Worm (Caenorhabditis elegans) whole organism, L3 larva: Measurements from ENCODE around the gene C34C6.10.

ENCODE experiments used
- R02D3.7 ChIP-seq: fragments of 150-350 bp; optimal IDR thresholded peaks from 2 replicates; lab custom pipeline; 2014; ENCODE audit warnings: missing biosample characterization, missing genetic modification characterization
- ZK546.5 ChIP-seq: sonication (generic microtip); optimal IDR thresholded peaks from 2 replicates; lab custom pipeline; 2017; ENCODE audit warnings: missing biosample characterization, missing genetic modification characterization
- aly-2 ChIP-seq: fragments of 150-350 bp; optimal IDR thresholded peaks from 2 replicates; lab custom pipeline; 2014; ENCODE audit warnings: missing biosample characterization, missing genetic modification characterization
- ceh-16 ChIP-seq: sonication (generic microtip); optimal IDR thresholded peaks from 2 replicates; lab custom pipeline; 2017; ENCODE audit warnings: missing biosample characterization, missing genetic modification characterization
- egl-27 ChIP-seq: sonication (generic microtip); optimal IDR thresholded peaks from 4 replicates; lab custom pipeline; 2017; ENCODE audit warnings: missing biosample characterization, missing genetic modification reagents, missing genetic modification characterization
- egl-5 ChIP-seq: fragments of 150-350 bp; optimal IDR thresholded peaks from 2 replicates; lab custom pipeline; 2017; ENCODE audit warnings: missing biosample characterization, missing genetic modification reagents, missing genetic modification characterization, inconsistent platforms
- elt-2 ChIP-seq: sonication (generic microtip); optimal IDR thresholded peaks from 2 replicates; lab custom pipeline; 2016; ENCODE audit warnings: missing genetic modification reagents, mild to moderate bottlenecking, missing genetic modification characterization, missing compliant biosample characterization
- fkh-10 ChIP-seq: sonication (generic microtip); optimal IDR thresholded peaks from 2 replicates; lab custom pipeline; 2017; ENCODE audit warnings: missing biosample characterization, missing genetic modification reagents, missing genetic modification characterization
- fkh-2 ChIP-seq: fragments of 150-350 bp; optimal IDR thresholded peaks from 2 replicates; lab custom pipeline; 2014; ENCODE audit warnings: missing biosample characterization, missing genetic modification reagents, missing genetic modification characterization
- hmg-11 ChIP-seq: sonication (generic microtip); optimal IDR thresholded peaks from 2 replicates; lab custom pipeline; 2016; ENCODE audit warnings: missing genetic modification characterization, missing compliant biosample characterization
- jun-1 ChIP-seq: fragments of 150-350 bp; optimal IDR thresholded peaks from 2 replicates; lab custom pipeline; 2014; ENCODE audit warnings: missing biosample characterization, missing genetic modification reagents, missing genetic modification characterization
- lin-15B ChIP-seq: fragments of 150-350 bp; optimal IDR thresholded peaks from 2 replicates; lab custom pipeline; 2014; ENCODE audit warnings: missing biosample characterization, missing genetic modification characterization
- lin-39 ChIP-seq: fragments of 150-350 bp; optimal IDR thresholded peaks from 2 replicates; lab custom pipeline; 2018; ENCODE audit warnings: missing biosample characterization, missing genetic modification reagents, missing genetic modification characterization
- lsy-12 ChIP-seq: sonication (generic microtip); optimal IDR thresholded peaks from 2 replicates; lab custom pipeline; 2016; ENCODE audit warnings: mild to moderate bottlenecking, missing genetic modification characterization, missing compliant biosample characterization
- mdl-1 ChIP-seq: fragments of 150-350 bp; optimal IDR thresholded peaks from 2 replicates; lab custom pipeline; 2014; ENCODE audit warnings: missing biosample characterization, missing genetic modification characterization
- mml-1 ChIP-seq: fragments of 150-350 bp; sonication (generic microtip); optimal IDR thresholded peaks from 3 replicates; lab custom pipeline; 2014; ENCODE audit warnings: missing biosample characterization, missing genetic modification characterization
- nfya-1 ChIP-seq: sonication (generic microtip); optimal IDR thresholded peaks from 2 replicates; lab custom pipeline; 2017; ENCODE audit warnings: missing genetic modification characterization, mild to moderate bottlenecking, missing compliant biosample characterization, antibody characterized with exemption, moderate library complexity; ENCODE audit not compliant: insufficient read depth
- nhr-11 ChIP-seq: fragments of 150-350 bp; optimal IDR thresholded peaks from 2 replicates; lab custom pipeline; 2014; ENCODE audit warnings: missing biosample characterization, missing genetic modification characterization
- nhr-23 ChIP-seq: fragments of 150-350 bp; optimal IDR thresholded peaks from 2 replicates; lab custom pipeline; 2014; ENCODE audit warnings: missing biosample characterization, missing genetic modification reagents, missing genetic modification characterization
- nhr-28 ChIP-seq: fragments of 150-350 bp; optimal IDR thresholded peaks from 2 replicates; lab custom pipeline; 2014; ENCODE audit warnings: missing biosample characterization, missing genetic modification characterization
- nhr-43 ChIP-seq: sonication (generic microtip); optimal IDR thresholded peaks from 2 replicates; lab custom pipeline; 2016; ENCODE audit warnings: mild to moderate bottlenecking, missing genetic modification characterization, missing compliant biosample characterization; ENCODE audit not compliant: poor library complexity, severe bottlenecking
- nhr-67 ChIP-seq: fragments of 150-350 bp; optimal IDR thresholded peaks from 2 replicates; lab custom pipeline; 2014; ENCODE audit warnings: missing biosample characterization, missing genetic modification characterization
- nhr-77 ChIP-seq: fragments of 150-350 bp; optimal IDR thresholded peaks from 2 replicates; lab custom pipeline; 2014; ENCODE audit warnings: missing biosample characterization, missing genetic modification characterization
- pha-4 ChIP-seq: fragments of 150-350 bp; optimal IDR thresholded peaks from 2 replicates; lab custom pipeline; 2014; ENCODE audit warnings: missing biosample characterization, missing genetic modification reagents, missing genetic modification characterization
- sea-2 ChIP-seq: fragments of 150-350 bp; sonication (generic microtip); optimal IDR thresholded peaks from 4 replicates; lab custom pipeline; 2014; ENCODE audit warnings: missing biosample characterization, missing genetic modification reagents, missing genetic modification characterization
- skn-1 ChIP-seq: fragments of 150-350 bp; optimal IDR thresholded peaks from 2 replicates; lab custom pipeline; 2014; ENCODE audit warnings: missing biosample characterization, missing genetic modification characterization
- snpc-4 ChIP-seq: fragments of 150-350 bp; optimal IDR thresholded peaks from 2 replicates; lab custom pipeline; 2014; ENCODE audit warnings: missing biosample characterization, missing genetic modification characterization
- tbx-2 ChIP-seq: sonication (generic microtip); optimal IDR thresholded peaks from 2 replicates; lab custom pipeline; 2016; ENCODE audit warnings: mild to moderate bottlenecking, missing genetic modification characterization, missing compliant biosample characterization
- unc-39 ChIP-seq: sonication (generic microtip); optimal IDR thresholded peaks from 4 replicates; lab custom pipeline; 2017; ENCODE audit warnings: missing biosample characterization, missing genetic modification characterization
- unc-62 ChIP-seq: fragments of 150-350 bp; sonication (generic microtip); optimal IDR thresholded peaks from 4 replicates; lab custom pipeline; 2014; ENCODE audit warnings: missing biosample characterization, missing genetic modification reagents, missing genetic modification characterization
- ztf-11 ChIP-seq: fragments of 150-350 bp; optimal IDR thresholded peaks from 2 replicates; lab custom pipeline; 2014; ENCODE audit warnings: missing biosample characterization, missing genetic modification characterization
- ztf-4 ChIP-seq: fragments of 150-350 bp; optimal IDR thresholded peaks from 2 replicates; lab custom pipeline; 2014; ENCODE audit warnings: missing biosample characterization, missing genetic modification characterization

C34C6.10 gene

ce11 chrII:8716231-8716878 is 20.7 kb upstream of the C34C6.10 start, which contains the start of the genes cyn-11 and T01B7.5:
Gene cyn-11 (minus strand): TSS chrII:8716281.
Gene T01B7.5 (plus strand): TSS chrII:8716828.
- TF ChIP-seq nhr-77 (tag; lab: Kevin White, UChicago) (no peak), pha-4 (tag; lab: Kevin White, UChicago) (peak; percentile 41), egl-5 (no peak), lin-15B (tag; lab: Kevin White, UChicago) (peak; percentile 2), ztf-4 (tag; lab: Kevin White, UChicago) (no peak), nhr-23 (tag; lab: Kevin White, UChicago) (peak; percentile 29), snpc-4 (tag; lab: Kevin White, UChicago) (peak; percentile 16), egl-27 (tag; lab: Kevin White, UChicago) (no peak), ceh-16 (no peak), lsy-12 (no peak), unc-62 (GFP tag; lab: Kevin White, UChicago) (no peak), mdl-1 (tag; lab: Kevin White, UChicago) (no peak), sea-2 (GFP tag; lab: Kevin White, UChicago) (no peak), fkh-2 (no peak), nfya-1 (tag; lab: Kevin White, UChicago) (peak; percentile 39), lin-39 (tag; lab: Kevin White, UChicago) (no peak), nhr-67 (tag; lab: Kevin White, UChicago) (no peak), elt-2 (tag; lab: Kevin White, UChicago) (peak; percentile 6), skn-1 (no peak)

- TF ChIP-seq skn-1 (no peak), fkh-2 (no peak), pha-4 (tag; lab: Kevin White, UChicago) (no peak), R02D3.7 (tag; lab: Kevin White, UChicago) (no peak), egl-27 (tag; lab: Kevin White, UChicago) (no peak), ZK546.5 (tag; lab: Kevin White, UChicago) (no peak), nhr-23 (tag; lab: Kevin White, UChicago) (no peak), tbx-2 (tag; lab: Kevin White, UChicago) (no peak), mdl-1 (tag; lab: Kevin White, UChicago) (no peak), hmg-11 (no peak), ztf-11 (tag; lab: Kevin White, UChicago) (no peak), lin-15B (tag; lab: Kevin White, UChicago) (no peak), lsy-12 (no peak)
These were observed 19.3 kb upstream of the C34C6.10 start, which contains the start of the genes rab-21 and T01B7.13 for ce11 chrII:8714913-8715447. Gene rab-21 (minus strand): TSS chrII:8715013. Gene T01B7.13 (plus strand): TSS chrII:8715397.

- TF ChIP-seq R02D3.7 (tag; lab: Kevin White, UChicago) (no peak), aly-2 (no peak), mdl-1 (tag; lab: Kevin White, UChicago) (no peak)
These were observed 14.6 kb upstream of the C34C6.10 start, which contains the start of gene srg-15 for ce11 chrII:8710317-8710716. Gene srg-15 (minus strand): TSS chrII:8710417.

- no peak for TF ChIP-seq fkh-10 (GFP tag; lab: Kevin White, UChicago)
- peak; percentile 18 for TF ChIP-seq nfya-1 (tag; lab: Kevin White, UChicago)
- TF ChIP-seq ztf-4 (tag; lab: Kevin White, UChicago): no peak
- TF ChIP-seq mml-1 (tag; lab: Kevin White, UChicago): no peak
- no peak for TF ChIP-seq nhr-28 (tag; lab: Kevin White, UChicago)
- peak; percentile 25 for TF ChIP-seq nhr-11 (tag; lab: Kevin White, UChicago)
- TF ChIP-seq snpc-4 (tag; lab: Kevin White, UChicago): no peak
- TF ChIP-seq unc-39: no peak
- TF ChIP-seq elt-2 (tag; lab: Kevin White, UChicago): peak; percentile 19
- no peak for TF ChIP-seq jun-1
- no peak for TF ChIP-seq lin-15B (tag; lab: Kevin White, UChicago)
- peak; percentile 19 for TF ChIP-seq nhr-43 (tag; lab: Kevin White, UChicago)
These were observed 11.3 kb upstream of the C34C6.10 start, which contains the start of gene cup-16 for ce11 chrII:8707024-8707423. Gene cup-16 (plus strand): TSS chrII:8707155.
